Worm (Caenorhabditis elegans) whole organism, early embryonic: ENCODE data around the gene sucg-1.

Experiments
- B0310.2 ChIP-seq: sonication (generic microtip); optimal IDR thresholded peaks from 2 replicates; lab custom pipeline; 2016; ENCODE audit warnings: mild to moderate bottlenecking, missing genetic modification characterization, missing compliant biosample characterization
- F13C5.2 ChIP-seq: sonication (generic microtip); optimal IDR thresholded peaks from 2 replicates; lab custom pipeline; 2017; ENCODE audit warnings: mild to moderate bottlenecking, missing genetic modification characterization, inconsistent platforms, missing compliant biosample characterization
- aly-1 ChIP-seq: sonication (generic microtip); optimal IDR thresholded peaks from 2 replicates; lab custom pipeline; 2016; ENCODE audit warnings: missing genetic modification characterization, missing compliant biosample characterization
- ama-1 ChIP-seq: fragments of 150-350 bp; optimal IDR thresholded peaks from 2 replicates; lab custom pipeline; 2014
- ceh-13 ChIP-seq: fragments of 200-800 bp; sonication (Bioruptor generic); optimal IDR thresholded peaks from 2 replicates; lab custom pipeline; 2018; ENCODE audit warnings: mild to moderate bottlenecking, missing genetic modification characterization, missing compliant biosample characterization
- ceh-36 ChIP-seq: sonication (generic microtip); optimal IDR thresholded peaks from 2 replicates; lab custom pipeline; 2016; ENCODE audit warnings: missing genetic modification characterization, inconsistent platforms, missing compliant biosample characterization
- ets-7 ChIP-seq: sonication (generic microtip); optimal IDR thresholded peaks from 2 replicates; lab custom pipeline; 2016; ENCODE audit warnings: missing genotype, missing genetic modification characterization, missing compliant biosample characterization
- flt-1 ChIP-seq: fragments of 200-800 bp; sonication (Bioruptor generic); IDR thresholded peaks from 2 replicates; pipeline ENCODE4 v1.3.6; 2022; ENCODE audit warnings: missing genetic modification characterization, missing compliant biosample characterization
- hmbx-1 ChIP-seq: sonication (generic microtip); optimal IDR thresholded peaks from 2 replicates; lab custom pipeline; 2016; ENCODE audit warnings: mild to moderate bottlenecking, missing genetic modification characterization, missing compliant biosample characterization
- hmg-4 ChIP-seq: fragments of 200-800 bp; sonication (Bioruptor generic); optimal IDR thresholded peaks from 2 replicates; lab custom pipeline; 2018; ENCODE audit warnings: mild to moderate bottlenecking, missing genetic modification characterization, missing compliant biosample characterization
- hnd-1 ChIP-seq: sonication (generic microtip); optimal IDR thresholded peaks from 2 replicates; lab custom pipeline; 2016; ENCODE audit warnings: missing genetic modification characterization, missing compliant biosample characterization
- pes-1 ChIP-seq: fragments of 200-800 bp; sonication (Bioruptor generic); IDR thresholded peaks from 2 replicates; pipeline ENCODE4 v1.3.6; 2022; ENCODE audit warnings: missing genetic modification reagents, missing genetic modification characterization, missing compliant biosample characterization
- scrt-1 ChIP-seq: fragments of 200-800 bp; sonication (Bioruptor generic); IDR thresholded peaks from 2 replicates; pipeline ENCODE4 v1.3.6; 2022; ENCODE audit warnings: missing genetic modification characterization, missing compliant biosample characterization
- sea-1 ChIP-seq: fragments of 200-800 bp; sonication (Bioruptor generic); conservative IDR thresholded peaks from 2 replicates; pipeline ENCODE4 v1.3.6; 2022; ENCODE audit warnings: missing genetic modification characterization, missing compliant biosample characterization
- tbx-11 ChIP-seq: fragments of 200-800 bp; sonication (Bioruptor generic); IDR thresholded peaks from 2 replicates; pipeline ENCODE4 v1.3.6; 2022; ENCODE audit warnings: missing genetic modification characterization, missing compliant biosample characterization
- tbx-37 ChIP-seq: fragments of 200-800 bp; sonication (Bioruptor generic); conservative IDR thresholded peaks from 2 replicates; pipeline ENCODE4 v1.3.6; 2022; ENCODE audit warnings: missing genetic modification reagents, missing genetic modification characterization, missing compliant biosample characterization
- tra-4 ChIP-seq: sonication (generic microtip); optimal IDR thresholded peaks from 2 replicates; lab custom pipeline; 2017; ENCODE audit warnings: missing genetic modification characterization, missing compliant biosample characterization

Gene sucg-1

DNA sequence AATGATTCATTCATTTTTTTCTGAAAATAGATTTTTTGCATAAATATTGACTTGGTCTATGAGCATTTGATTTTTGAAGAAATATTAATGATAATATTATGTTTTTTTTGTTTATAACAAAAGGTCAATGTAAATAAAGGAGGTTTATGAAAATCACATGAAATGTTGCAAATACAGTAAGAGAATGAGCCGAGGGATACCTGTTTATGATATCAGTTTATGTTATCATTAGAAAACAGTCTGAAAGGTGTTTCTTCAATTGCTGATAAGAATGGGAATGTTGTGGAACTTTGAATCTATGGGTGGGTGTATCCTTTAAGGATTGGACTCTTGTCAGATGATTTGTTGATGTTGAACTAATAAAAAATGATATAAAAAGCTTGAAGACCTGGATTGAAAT lies 5.5 kb downstream of the sucg-1 start:
- TF ChIP-seq tra-4 (tag; lab: Kevin White, UChicago) (no peak), ets-7 (tag; lab: Kevin White, UChicago) (no peak), hnd-1 (tag; lab: Kevin White, UChicago) (no peak), sea-1 (no peak)

DNA sequence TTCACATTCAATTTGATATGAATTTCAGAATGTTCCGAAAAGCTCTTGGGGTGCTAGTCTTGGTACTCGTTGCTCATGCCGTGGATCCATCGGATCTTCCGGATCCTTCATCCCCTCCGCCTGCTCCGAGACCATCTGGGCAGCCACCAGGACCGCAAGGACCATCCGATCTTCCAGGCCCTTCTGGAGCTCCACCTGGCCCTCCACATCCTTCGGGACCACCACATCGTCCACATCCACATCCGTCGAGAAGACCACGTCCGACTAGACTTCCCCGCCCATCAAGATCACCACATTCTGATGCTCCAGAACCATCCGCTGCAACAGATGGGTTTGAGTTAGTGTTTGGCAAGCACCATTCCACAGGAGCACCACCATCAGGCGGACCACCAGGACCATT lies 5.9 kb downstream of the sucg-1 start, which contains the start of gene clx-1:
Gene clx-1 (plus strand): TSS at position 30 of the 400 bp plus-strand sequence.
- TF ChIP-seq hmg-4 (GFP tag; lab: Kevin White, UChicago) (no peak), F13C5.2 (tag; lab: Kevin White, UChicago) (no peak), tra-4 (tag; lab: Kevin White, UChicago) (no peak), scrt-1 (GFP tag; lab: Robert Waterston, UW) (no peak), tbx-37 (GFP tag; lab: Robert Waterston, UW) (no peak), ceh-13 (GFP tag; lab: Kevin White, UChicago) (no peak), flt-1 (no peak)

DNA sequence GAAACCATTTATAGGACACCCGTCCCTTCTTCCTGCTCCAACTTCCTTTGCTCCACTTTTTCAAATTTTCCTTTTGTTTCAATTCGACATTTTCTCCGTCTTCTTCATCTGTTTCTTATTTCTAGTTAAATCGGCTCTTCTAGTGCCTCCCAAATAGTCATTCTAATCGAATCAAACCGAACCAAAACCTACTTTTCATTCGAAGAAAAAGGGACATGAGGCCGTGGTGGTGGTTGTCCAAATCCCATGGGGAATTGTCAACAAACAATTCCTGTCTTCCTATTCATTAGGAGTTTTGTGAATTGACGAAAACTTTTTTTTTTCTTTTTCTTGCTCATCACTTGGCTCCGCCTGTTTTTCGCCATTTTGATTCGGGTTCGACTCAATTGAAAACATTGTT lies 7.9 kb downstream of the sucg-1 start:
- TF ChIP-seq pes-1 (GFP tag; lab: Robert Waterston, UW): no peak
- TF ChIP-seq flt-1: no peak
- no peak for TF ChIP-seq aly-1 (tag; lab: Kevin White, UChicago)
- TF ChIP-seq tbx-11 (GFP tag; lab: Robert Waterston, UW): no peak
- no peak for TF ChIP-seq scrt-1 (GFP tag; lab: Robert Waterston, UW)
- TF ChIP-seq hnd-1 (tag; lab: Kevin White, UChicago): no peak
- no peak for TF ChIP-seq ama-1

ce11 chrIV:7743539-7743938 lies 14.8 kb downstream of the sucg-1 start, which contains the start of gene npr-35:
Gene npr-35, plus strand, starts transcription at chrIV:7743839.
- no peak for TF ChIP-seq ceh-13 (GFP tag; lab: Kevin White, UChicago)
- TF ChIP-seq hnd-1 (tag; lab: Kevin White, UChicago): no peak
- no peak for TF ChIP-seq ets-7 (tag; lab: Kevin White, UChicago)
- TF ChIP-seq F13C5.2 (tag; lab: Kevin White, UChicago): no peak
- no peak for TF ChIP-seq scrt-1 (GFP tag; lab: Robert Waterston, UW)
- no peak for TF ChIP-seq ama-1
- no peak for TF ChIP-seq tbx-37 (GFP tag; lab: Robert Waterston, UW)
- TF ChIP-seq B0310.2 (tag; lab: Kevin White, UChicago): no peak
- TF ChIP-seq pes-1 (GFP tag; lab: Robert Waterston, UW): no peak
- no peak for TF ChIP-seq tbx-11 (GFP tag; lab: Robert Waterston, UW)
- TF ChIP-seq aly-1 (tag; lab: Kevin White, UChicago): no peak
- TF ChIP-seq ceh-36 (tag; lab: Kevin White, UChicago): no peak
- no peak for TF ChIP-seq hmbx-1 (tag; lab: Kevin White, UChicago)
- no peak for TF ChIP-seq sea-1

DNA sequence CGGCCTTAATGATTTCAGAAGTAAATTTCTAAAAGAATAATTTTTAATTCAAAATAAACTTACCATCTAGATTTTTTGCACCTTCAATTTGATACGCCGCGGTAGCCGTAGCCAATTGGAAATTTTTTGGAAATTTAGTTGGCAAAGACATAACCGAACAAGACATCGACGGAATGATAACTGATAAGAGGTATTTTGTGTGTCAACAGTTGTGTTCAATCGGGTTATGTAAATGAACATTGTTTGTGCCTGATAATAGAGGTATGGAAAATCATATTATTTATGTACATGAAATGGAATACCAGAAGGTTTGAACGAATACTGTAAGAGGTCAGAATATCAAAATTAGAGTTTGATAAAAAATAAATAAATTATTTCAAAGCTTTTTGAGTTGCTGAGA lies 19.1 kb downstream of the sucg-1 start, which contains the start of gene klo-1:
Gene klo-1 (minus strand): TSS at position 388 of the 400 bp plus-strand sequence.
- TF ChIP-seq hmg-4 (GFP tag; lab: Kevin White, UChicago) (no peak), aly-1 (tag; lab: Kevin White, UChicago) (no peak), hnd-1 (tag; lab: Kevin White, UChicago) (no peak), F13C5.2 (tag; lab: Kevin White, UChicago) (no peak), pes-1 (GFP tag; lab: Robert Waterston, UW) (no peak)

DNA sequence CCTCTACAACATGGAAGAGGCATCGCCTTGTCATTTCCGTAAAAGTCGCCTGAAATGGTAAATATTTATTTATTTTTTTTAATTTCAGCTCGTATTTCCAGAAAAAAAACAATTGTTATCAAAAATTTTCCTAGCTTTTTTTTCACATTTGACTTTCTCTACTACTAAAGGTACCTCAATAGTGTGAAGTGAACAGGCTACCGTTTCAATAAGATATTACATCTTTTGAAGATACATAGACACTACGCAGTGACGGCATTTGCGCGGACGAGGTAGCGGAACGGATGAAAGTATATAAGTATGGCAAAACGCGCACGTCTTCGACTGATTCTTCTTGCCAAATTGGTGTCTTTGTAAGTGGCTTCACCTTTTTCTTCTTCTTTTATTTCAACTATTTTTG lies 24.4 kb downstream of the sucg-1 start, which contains the start of gene col-14:
Gene col-14 (plus strand): TSS at position 301 of the 400 bp plus-strand sequence.
- TF ChIP-seq pes-1 (GFP tag; lab: Robert Waterston, UW): no peak
- TF ChIP-seq hmg-4 (GFP tag; lab: Kevin White, UChicago): no peak
- no peak for TF ChIP-seq flt-1
- TF ChIP-seq aly-1 (tag; lab: Kevin White, UChicago): no peak
- TF ChIP-seq F13C5.2 (tag; lab: Kevin White, UChicago): no peak
- no peak for TF ChIP-seq tbx-37 (GFP tag; lab: Robert Waterston, UW)

ce11 chrIV:7754114-7754513 lies 25.4 kb downstream of the sucg-1 start:
- TF ChIP-seq tbx-37 (GFP tag; lab: Robert Waterston, UW) (no peak), ceh-13 (GFP tag; lab: Kevin White, UChicago) (no peak), tra-4 (tag; lab: Kevin White, UChicago) (no peak), aly-1 (tag; lab: Kevin White, UChicago) (no peak), hnd-1 (tag; lab: Kevin White, UChicago) (no peak), hmbx-1 (tag; lab: Kevin White, UChicago) (no peak), hmg-4 (GFP tag; lab: Kevin White, UChicago) (no peak), scrt-1 (GFP tag; lab: Robert Waterston, UW) (no peak), B0310.2 (tag; lab: Kevin White, UChicago) (no peak), ets-7 (tag; lab: Kevin White, UChicago) (no peak), flt-1 (no peak)

DNA sequence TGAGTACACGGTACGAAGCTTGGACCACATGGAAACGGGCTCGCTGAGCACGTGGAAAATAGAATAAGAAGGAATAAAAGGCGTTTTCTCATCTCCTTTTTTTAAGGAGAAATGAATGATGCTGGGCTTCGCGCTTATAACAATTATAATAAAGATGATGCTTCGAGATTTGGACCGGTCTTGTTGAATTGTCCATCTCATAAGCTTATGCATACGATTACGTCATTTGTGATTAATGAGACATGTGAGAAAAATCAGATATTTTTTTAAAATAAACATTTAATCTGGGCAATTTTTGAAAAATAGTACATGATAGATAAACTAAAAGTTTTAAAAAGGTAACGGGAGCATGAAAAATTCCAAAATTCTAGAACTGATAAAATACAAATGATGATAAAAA lies 28.5 kb downstream of the sucg-1 start, which contains the start of gene C46A5.4:
Gene C46A5.4 (minus strand): TSS at position 101 of the 400 bp plus-strand sequence.
- no peak for TF ChIP-seq ceh-36 (tag; lab: Kevin White, UChicago)

- no peak for TF ChIP-seq tra-4 (tag; lab: Kevin White, UChicago)
- TF ChIP-seq hmg-4 (GFP tag; lab: Kevin White, UChicago): no peak
- no peak for TF ChIP-seq aly-1 (tag; lab: Kevin White, UChicago)
- TF ChIP-seq scrt-1 (GFP tag; lab: Robert Waterston, UW): no peak
- no peak for TF ChIP-seq tbx-37 (GFP tag; lab: Robert Waterston, UW)
- TF ChIP-seq ets-7 (tag; lab: Kevin White, UChicago): no peak
- no peak for TF ChIP-seq ceh-13 (GFP tag; lab: Kevin White, UChicago)
- TF ChIP-seq hmbx-1 (tag; lab: Kevin White, UChicago): no peak
- TF ChIP-seq tbx-11 (GFP tag; lab: Robert Waterston, UW): no peak
- TF ChIP-seq ceh-36 (tag; lab: Kevin White, UChicago): no peak
- TF ChIP-seq flt-1: no peak
- no peak for TF ChIP-seq B0310.2 (tag; lab: Kevin White, UChicago)
- no peak for TF ChIP-seq ama-1
These were observed 30.8 kb downstream of the sucg-1 start, which contains the start of gene dsb-3 for ce11 chrIV:7759527-7759926. Gene dsb-3, minus strand, starts transcription at chrIV:7759627.
